Fruit fly (Drosophila melanogaster) whole organism, wandering third instar larva: Measurements from ENCODE around the gene SpdS.

Experiments used
- CG32264 ChIP-seq: fragments of 200-800 bp; sonication (Bioruptor generic); optimal IDR thresholded peaks from 2 replicates; lab custom pipeline; 2016; ENCODE audit warnings: missing biosample characterization, missing genetic modification characterization
- CG9705 ChIP-seq: fragments of 200-800 bp; sonication (Bioruptor generic); optimal IDR thresholded peaks from 2 replicates; lab custom pipeline; 2018; ENCODE audit warnings: missing biosample characterization, mild to moderate bottlenecking, missing genetic modification characterization
- CrebA ChIP-seq: fragments of 200-800 bp; sonication (Bioruptor generic); optimal IDR thresholded peaks from 2 replicates; lab custom pipeline; 2016; ENCODE audit warnings: missing biosample characterization, mild to moderate bottlenecking, missing genetic modification characterization, borderline replicate concordance
- Dfd ChIP-seq: fragments of >200 bp; optimal IDR thresholded peaks from 2 replicates; lab custom pipeline; 2017; ENCODE audit warnings: missing biosample characterization, missing genetic modification characterization
- Dif ChIP-seq: fragments of 200-275, 200-300 bp; sonication (Bioruptor generic); optimal IDR thresholded peaks from 2 replicates; lab custom pipeline; 2018; ENCODE audit warnings: missing biosample characterization, missing genetic modification characterization; ENCODE audit not compliant: partially characterized antibody
- GATAd ChIP-seq: sonication (Bioruptor generic); optimal IDR thresholded peaks from 2 replicates; lab custom pipeline; 2016; ENCODE audit warnings: missing biosample characterization, missing genetic modification characterization
- Hnf4 ChIP-seq: fragments of 200-800 bp; sonication (Bioruptor generic); optimal IDR thresholded peaks from 2 replicates; lab custom pipeline; 2016; ENCODE audit warnings: missing biosample characterization, mild to moderate bottlenecking, missing genetic modification characterization
- Hr83 ChIP-seq: fragments of 200-300 bp; sonication (Bioruptor generic); optimal IDR thresholded peaks from 2 replicates; lab custom pipeline; 2016; ENCODE audit warnings: missing biosample characterization, mild to moderate bottlenecking, missing genetic modification characterization, moderate library complexity; ENCODE audit not compliant: poor library complexity, severe bottlenecking
- Jra ChIP-seq: sonication (Bioruptor generic); optimal IDR thresholded peaks from 2 replicates; lab custom pipeline; 2016; ENCODE audit warnings: missing biosample characterization, missing genetic modification characterization
- Mio ChIP-seq: sonication (Bioruptor generic); optimal IDR thresholded peaks from 2 replicates; lab custom pipeline; 2016; ENCODE audit warnings: missing biosample characterization, missing genetic modification characterization
- Myc ChIP-seq: fragments of >200 bp; optimal IDR thresholded peaks from 2 replicates; lab custom pipeline; 2017
- N ChIP-seq: fragments of >200 bp; optimal IDR thresholded peaks from 2 replicates; lab custom pipeline; 2018; ENCODE audit warnings: missing biosample characterization, missing external identifiers, missing genetic modification characterization
- OdsH ChIP-seq: fragments of 200-800 bp; sonication (Bioruptor generic); optimal IDR thresholded peaks from 2 replicates; lab custom pipeline; 2016; ENCODE audit warnings: missing biosample characterization, mild to moderate bottlenecking, missing genetic modification characterization
- Rel ChIP-seq, 2 experiments: fragments of 200-800 bp; sonication (Bioruptor generic) in 1 of 2; optimal IDR thresholded peaks; 2 replicates in 1 of 2; 3 replicates in 1 of 2; lab custom pipeline; 2016 to 2019; ENCODE audit warnings: mild to moderate bottlenecking in 2 of 2, missing biosample characterization in 2 of 2, missing genetic modification characterization in 2 of 2, moderate library complexity in 1 of 2
- br ChIP-seq: fragments of 200-800 bp; sonication (Bioruptor generic); optimal IDR thresholded peaks from 2 replicates; lab custom pipeline; 2016; ENCODE audit warnings: missing biosample characterization, missing genetic modification characterization
- brk ChIP-seq: fragments of 200-800 bp; sonication (Bioruptor generic); optimal IDR thresholded peaks from 2 replicates; lab custom pipeline; 2016; ENCODE audit warnings: missing biosample characterization, mild to moderate bottlenecking, missing genetic modification characterization
- dsf ChIP-seq: sonication (Bioruptor generic); optimal IDR thresholded peaks from 2 replicates; lab custom pipeline; 2016; ENCODE audit warnings: missing biosample characterization, missing genetic modification characterization, borderline replicate concordance
- ey ChIP-seq: fragments of 200-800 bp; sonication (Bioruptor generic); optimal IDR thresholded peaks from 2 replicates; lab custom pipeline; 2016; ENCODE audit warnings: missing biosample characterization, missing genetic modification characterization
- foxo ChIP-seq, 2 experiments: fragments of 200-800 bp; sonication (Bioruptor generic); optimal IDR thresholded peaks; 2 replicates in 1 of 2; 3 replicates in 1 of 2; lab custom pipeline; 2016 to 2017; ENCODE audit warnings: missing biosample characterization in 2 of 2, missing genetic modification characterization in 2 of 2
- fru ChIP-seq: fragments of 200-800 bp; sonication (Bioruptor generic); optimal IDR thresholded peaks from 3 replicates; lab custom pipeline; 2016; ENCODE audit warnings: missing biosample characterization, mild to moderate bottlenecking, missing genetic modification characterization
- jim ChIP-seq: fragments of 175-275, 200-325 bp; sonication (Bioruptor generic); optimal IDR thresholded peaks from 2 replicates; lab custom pipeline; 2016; ENCODE audit warnings: missing biosample characterization, mild to moderate bottlenecking, missing genetic modification characterization
- lola ChIP-seq: fragments of >200 bp; optimal IDR thresholded peaks from 2 replicates; lab custom pipeline; 2017; ENCODE audit warnings: missing biosample characterization, missing genetic modification characterization
- pan ChIP-seq: fragments of >200 bp; optimal IDR thresholded peaks from 2 replicates; lab custom pipeline; 2017
- psq ChIP-seq: fragments of 200-800 bp; sonication (Bioruptor generic); optimal IDR thresholded peaks from 3 replicates; lab custom pipeline; 2017; ENCODE audit warnings: missing biosample characterization, mild to moderate bottlenecking, missing genetic modification characterization, moderate library complexity
- rgr ChIP-seq: fragments of 200-800 bp; sonication (Bioruptor generic); optimal IDR thresholded peaks from 3 replicates; lab custom pipeline; 2016; ENCODE audit warnings: missing biosample characterization, mild to moderate bottlenecking, missing genetic modification characterization
- sv ChIP-seq: fragments of 200-800 bp; sonication (Bioruptor generic); optimal IDR thresholded peaks from 3 replicates; lab custom pipeline; 2016; ENCODE audit warnings: missing biosample characterization, missing genetic modification characterization
- usp ChIP-seq: fragments of >200 bp; optimal IDR thresholded peaks from 2 replicates; lab custom pipeline; 2017; ENCODE audit warnings: missing biosample characterization, missing genetic modification characterization
- woc ChIP-seq: sonication (Bioruptor generic); optimal IDR thresholded peaks from 2 replicates; lab custom pipeline; 2016; ENCODE audit warnings: missing biosample characterization, mild to moderate bottlenecking, missing genetic modification characterization

The SpdS gene

dm6 chr3R:9674196-9674693 lies 42.8 kb downstream of the SpdS start, which contains the start of gene Dhc1:
Gene Dhc1, minus strand, starts transcription at chr3R:9674643.
- TF ChIP-seq Jra (GFP tag; lab: Kevin White, UChicago) = no peak
- no peak for TF ChIP-seq Hnf4 (GFP tag; lab: Kevin White, UChicago)
- no peak for TF ChIP-seq br (GFP tag; lab: Kevin White, UChicago)
- TF ChIP-seq Dif (GFP tag; lab: Kevin White, UChicago) = no peak
- no peak for TF ChIP-seq ey (GFP tag; lab: Kevin White, UChicago)
- TF ChIP-seq usp (GFP tag; lab: Kevin White, UChicago) = no peak
- TF ChIP-seq CG9705 (GFP tag; lab: Kevin White, UChicago) = no peak
- no peak for TF ChIP-seq psq (GFP tag; lab: Kevin White, UChicago)
- no peak for TF ChIP-seq N (GFP tag; lab: Kevin White, UChicago)
- no peak for TF ChIP-seq sv (GFP tag; lab: Kevin White, UChicago)
- TF ChIP-seq Dfd (GFP tag; lab: Kevin White, UChicago) = no peak
- no peak for TF ChIP-seq woc (GFP tag; lab: Kevin White, UChicago)
- TF ChIP-seq, all 38 proteins: peak for 0

DNA sequence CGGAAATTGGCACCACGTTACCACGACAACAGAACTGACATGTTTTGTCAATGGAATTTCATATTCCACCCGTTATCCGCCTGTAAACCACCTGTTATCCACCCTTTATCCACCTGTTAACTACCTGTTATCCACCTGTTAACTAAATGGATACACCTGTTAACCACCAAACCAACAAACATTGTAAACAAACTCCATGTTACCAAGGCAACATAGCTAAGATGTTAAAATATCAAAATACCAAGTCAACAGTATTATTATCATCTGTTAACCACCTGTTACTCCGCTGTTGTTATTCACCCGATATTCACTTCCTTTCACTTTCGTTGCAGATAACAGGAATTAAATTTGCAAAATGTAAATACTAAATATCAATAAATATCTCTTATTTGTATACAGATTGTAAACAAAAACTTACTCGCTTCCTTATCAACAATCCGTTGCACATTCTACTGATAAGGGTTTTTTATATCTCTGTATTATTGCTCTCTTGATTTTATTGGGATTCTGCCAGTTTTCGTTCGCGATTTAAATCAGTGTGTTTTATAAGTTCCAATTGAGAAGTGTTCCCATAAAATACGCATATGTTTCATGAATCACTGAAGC lies 43.6 kb downstream of the SpdS start, which contains the start of gene Nepl12:
Nepl12 (plus strand) TSS at position 556 of the 606 bp plus-strand sequence.
- peak; percentile 38 for TF ChIP-seq GATAd (GFP tag; lab: Kevin White, UChicago)
- TF ChIP-seq foxo (GFP tag; optimal IDR thresholded peaks at IDR 0.05; lab: Kevin White, UChicago) = peak in 1 of 2 experiments; percentile 36
- no peak for TF ChIP-seq N (GFP tag; lab: Kevin White, UChicago)
- peak; percentile 60 for TF ChIP-seq Mio
- peak; percentile 9 for TF ChIP-seq jim (GFP tag; lab: Kevin White, UChicago)
- TF ChIP-seq OdsH = peak; percentile 19
- peak; percentile 31 for TF ChIP-seq CG32264 (GFP tag; lab: Kevin White, UChicago)
- TF ChIP-seq dsf = no peak
- no peak for TF ChIP-seq Jra (GFP tag; lab: Kevin White, UChicago)
- peak; percentile 33 for TF ChIP-seq Hr83 (GFP tag; lab: Kevin White, UChicago)
- peak; percentile 61 for TF ChIP-seq ey (GFP tag; lab: Kevin White, UChicago)

dm6 chr3R:9677734-9678341 lies 46.4 kb downstream of the SpdS start, which contains the start of gene p23:
Gene p23, plus strand, starts transcription at chr3R:9677927.
- TF ChIP-seq ey (GFP tag; lab: Kevin White, UChicago) (no peak), Rel (GFP tag; optimal IDR thresholded peaks at IDR 0.05; lab: Kevin White, UChicago) (no peak), Rel (tag; optimal IDR thresholded peaks at IDR 0.05; lab: Kevin White, UChicago) (peak; percentile 51), rgr (GFP tag; lab: Kevin White, UChicago) (peak; percentile 28), OdsH (no peak), sv (GFP tag; lab: Kevin White, UChicago) (peak; percentile 26), lola (GFP tag; lab: Kevin White, UChicago) (no peak), pan (lab: Kevin White, UChicago) (no peak), Dif (GFP tag; lab: Kevin White, UChicago) (peak; percentile 60), brk (no peak), Myc (lab: Kevin White, UChicago) (no peak), CrebA (GFP tag; lab: Kevin White, UChicago) (no peak)

DNA sequence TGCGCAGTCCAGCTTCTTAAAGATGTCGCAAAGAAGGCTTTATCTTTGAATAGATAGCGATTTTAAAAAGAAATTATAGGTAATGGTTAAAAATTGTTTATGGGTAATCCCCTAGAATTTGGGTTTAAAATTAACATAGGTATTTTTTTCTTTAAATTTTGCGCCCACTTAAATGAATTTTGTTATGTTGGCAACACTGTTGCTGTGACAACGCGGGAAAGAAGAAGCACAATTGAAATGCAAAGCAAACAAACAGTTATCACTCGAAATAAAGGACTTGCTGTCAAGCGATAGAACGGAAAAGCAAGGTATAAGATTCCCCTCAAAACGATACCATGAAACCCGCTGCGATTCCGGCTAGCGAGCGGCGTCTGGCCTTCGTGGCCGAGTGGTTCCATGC lies 48.3 kb downstream of the SpdS start, which contains the start of gene nmdyn-D7:
nmdyn-D7 (plus strand) TSS at position 194 of the 400 bp plus-strand sequence.
- no peak for TF ChIP-seq br (GFP tag; lab: Kevin White, UChicago)
- TF ChIP-seq Rel (GFP tag; optimal IDR thresholded peaks at IDR 0.05; lab: Kevin White, UChicago) = no peak
- TF ChIP-seq Rel (tag; optimal IDR thresholded peaks at IDR 0.05; lab: Kevin White, UChicago) = peak; percentile 99
- TF ChIP-seq Jra (GFP tag; lab: Kevin White, UChicago) = no peak
- TF ChIP-seq fru (GFP tag; lab: Kevin White, UChicago) = no peak
